Fruit fly (Drosophila melanogaster) whole organism, prepupa: Measurements from ENCODE around the gene hng2.

ENCODE experiments used
- CG10669 ChIP-seq: fragments of 200-800 bp; sonication (Bioruptor generic); optimal IDR thresholded peaks from 3 replicates; lab custom pipeline; 2018; ENCODE audit warnings: missing biosample characterization, mild to moderate bottlenecking, missing genetic modification characterization, moderate library complexity
- CG11294 ChIP-seq: fragments of 200-800 bp; sonication (Bioruptor generic); IDR thresholded peaks from 2 replicates; pipeline ENCODE4 v1.3.6; 2022; ENCODE audit warnings: missing biosample characterization, missing genetic modification characterization
- CG11762 ChIP-seq: fragments of 200-800 bp; sonication (Bioruptor generic); optimal IDR thresholded peaks from 3 replicates; lab custom pipeline; 2016; ENCODE audit warnings: missing biosample characterization, missing genetic modification characterization; ENCODE audit not compliant: insufficient read depth
- CG1621 ChIP-seq: fragments of 200-800 bp; sonication (Bioruptor generic); optimal IDR thresholded peaks from 3 replicates; lab custom pipeline; 2018; ENCODE audit warnings: missing biosample characterization, mild to moderate bottlenecking, missing genetic modification characterization
- CG16779 ChIP-seq: fragments of 200-800 bp; sonication (Bioruptor generic); optimal IDR thresholded peaks from 3 replicates; lab custom pipeline; 2017; ENCODE audit warnings: missing biosample characterization, mild to moderate bottlenecking, missing genetic modification characterization
- CG3032 ChIP-seq: fragments of 200-800 bp; optimal IDR thresholded peaks from 2 replicates; lab custom pipeline; 2019; ENCODE audit warnings: missing biosample characterization, mild to moderate bottlenecking, missing genetic modification characterization, moderate library complexity
- CG32006 ChIP-seq: fragments of 200-800 bp; sonication (Bioruptor generic); optimal IDR thresholded peaks from 3 replicates; lab custom pipeline; 2017; ENCODE audit warnings: missing biosample characterization, mild to moderate bottlenecking, missing genetic modification characterization
- CG34406 ChIP-seq: fragments of 200-800 bp; sonication (Bioruptor generic); optimal IDR thresholded peaks from 3 replicates; lab custom pipeline; 2016; ENCODE audit warnings: missing biosample characterization, missing genetic modification characterization
- CG4318 ChIP-seq: fragments of 200-800 bp; sonication (Bioruptor generic); optimal IDR thresholded peaks from 3 replicates; lab custom pipeline; 2017; ENCODE audit warnings: missing biosample characterization, mild to moderate bottlenecking, missing genetic modification characterization
- CG6163 ChIP-seq: fragments of 200-800 bp; sonication (Bioruptor generic); IDR thresholded peaks from 3 replicates; pipeline ENCODE4 v1.3.6; 2022; ENCODE audit warnings: missing biosample characterization, missing genetic modification characterization
- CG6276 ChIP-seq: fragments of 200-800 bp; sonication (Bioruptor generic); optimal IDR thresholded peaks from 2 replicates; lab custom pipeline; 2017; ENCODE audit warnings: missing biosample characterization, mild to moderate bottlenecking, missing genetic modification characterization
- CG6808 ChIP-seq: fragments of 200-800 bp; sonication (Bioruptor generic); optimal IDR thresholded peaks from 3 replicates; lab custom pipeline; 2017; ENCODE audit warnings: missing biosample characterization, missing genetic modification characterization, mild to moderate bottlenecking, moderate library complexity, missing genetic modification reagents
- CG6854 ChIP-seq: fragments of 200-800 bp; sonication (Bioruptor generic); optimal IDR thresholded peaks from 2 replicates; lab custom pipeline; 2017; ENCODE audit warnings: missing biosample characterization, mild to moderate bottlenecking, missing genetic modification characterization
- CG7368 ChIP-seq: fragments of 200-800 bp; sonication (Bioruptor generic); optimal IDR thresholded peaks from 3 replicates; lab custom pipeline; 2016; ENCODE audit warnings: missing biosample characterization, missing genetic modification characterization
- CG8119 ChIP-seq: fragments of 200-800 bp; sonication (Bioruptor generic); IDR thresholded peaks from 3 replicates; pipeline ENCODE4 v1.3.6; 2022; ENCODE audit warnings: missing biosample characterization, missing genetic modification characterization
- CG8319 ChIP-seq: fragments of 200-800 bp; sonication (Bioruptor generic); optimal IDR thresholded peaks from 3 replicates; lab custom pipeline; 2016; ENCODE audit warnings: missing biosample characterization, missing genetic modification characterization
- CG8632 ChIP-seq: fragments of 200-800 bp; sonication (Bioruptor generic); optimal IDR thresholded peaks from 3 replicates; lab custom pipeline; 2016; ENCODE audit warnings: missing biosample characterization, missing genetic modification characterization
- Eip75B ChIP-seq: fragments of 200-800 bp; sonication (Bioruptor generic); optimal IDR thresholded peaks from 3 replicates; lab custom pipeline; 2016; ENCODE audit warnings: missing biosample characterization, missing genetic modification characterization
- Eip93F ChIP-seq: fragments of 200-800 bp; sonication (Bioruptor generic); optimal IDR thresholded peaks from 2 replicates; lab custom pipeline; 2016; ENCODE audit warnings: missing biosample characterization, mild to moderate bottlenecking, missing genetic modification characterization
- Ets96B ChIP-seq: fragments of 200-800 bp; optimal IDR thresholded peaks from 2 replicates; lab custom pipeline; 2019; ENCODE audit warnings: missing biosample characterization, mild to moderate bottlenecking, missing genetic modification characterization, moderate library complexity
- Gug ChIP-seq: fragments of 200-800 bp; sonication (Bioruptor generic); IDR thresholded peaks from 2 replicates; pipeline ENCODE4 v1.3.6; 2022; ENCODE audit warnings: missing biosample characterization, missing genetic modification characterization
- Hr4 ChIP-seq: fragments of 200-800 bp; sonication (Bioruptor generic); optimal IDR thresholded peaks from 3 replicates; lab custom pipeline; 2016; ENCODE audit warnings: missing biosample characterization, missing genetic modification characterization
- Met ChIP-seq: fragments of 200-800 bp; sonication (Bioruptor generic); optimal IDR thresholded peaks from 3 replicates; lab custom pipeline; 2016; ENCODE audit warnings: missing biosample characterization, missing genetic modification characterization
- OdsH ChIP-seq: fragments of 200-800 bp; sonication (Bioruptor generic); optimal IDR thresholded peaks from 3 replicates; lab custom pipeline; 2016; ENCODE audit warnings: missing biosample characterization, missing genetic modification characterization
- Smox ChIP-seq: fragments of 200-800 bp; sonication (Bioruptor generic); optimal IDR thresholded peaks from 3 replicates; lab custom pipeline; 2016; ENCODE audit warnings: missing biosample characterization, missing genetic modification characterization
- Sox102F ChIP-seq: fragments of 200-800 bp; sonication (Bioruptor generic); optimal IDR thresholded peaks from 2 replicates; lab custom pipeline; 2016; ENCODE audit warnings: missing biosample characterization, mild to moderate bottlenecking, missing genetic modification characterization
- acj6 ChIP-seq: fragments of 200-800 bp; sonication (Bioruptor generic); optimal IDR thresholded peaks from 3 replicates; lab custom pipeline; 2016; ENCODE audit warnings: missing biosample characterization, missing genetic modification characterization
- dac ChIP-seq: fragments of 200-800 bp; sonication (Bioruptor generic); optimal IDR thresholded peaks from 2 replicates; lab custom pipeline; 2017; ENCODE audit warnings: missing biosample characterization, mild to moderate bottlenecking, missing genetic modification characterization
- dsx ChIP-seq: fragments of 200-800 bp; optimal IDR thresholded peaks from 3 replicates; lab custom pipeline; 2019; ENCODE audit warnings: missing biosample characterization, mild to moderate bottlenecking, missing genetic modification characterization, moderate library complexity; ENCODE audit not compliant: poor library complexity, severe bottlenecking
- fd59A ChIP-seq: fragments of 200-800 bp; sonication (Bioruptor generic); optimal IDR thresholded peaks from 2 replicates; lab custom pipeline; 2017; ENCODE audit warnings: missing biosample characterization, mild to moderate bottlenecking, missing genetic modification characterization, missing genetic modification reagents
- fd85E ChIP-seq: fragments of 200-800 bp; sonication (Bioruptor generic); optimal IDR thresholded peaks from 3 replicates; lab custom pipeline; 2016; ENCODE audit warnings: missing biosample characterization, missing genetic modification characterization
- fkh ChIP-seq: fragments of 200-800 bp; sonication (Bioruptor generic); optimal IDR thresholded peaks from 3 replicates; lab custom pipeline; 2017; ENCODE audit warnings: missing biosample characterization, mild to moderate bottlenecking, missing genetic modification characterization, moderate library complexity
- net ChIP-seq: fragments of 200-800 bp; sonication (Bioruptor generic); optimal IDR thresholded peaks from 3 replicates; lab custom pipeline; 2016; ENCODE audit warnings: missing biosample characterization, missing genetic modification characterization
- pdm3 ChIP-seq: fragments of 200-800 bp; sonication (Bioruptor generic); optimal IDR thresholded peaks from 3 replicates; lab custom pipeline; 2016; ENCODE audit warnings: missing biosample characterization, missing genetic modification characterization
- svp ChIP-seq: fragments of 200-800 bp; sonication (Bioruptor generic); peaks from one replicate; lab custom pipeline; 2016; ENCODE audit warnings: missing biosample characterization, missing genetic modification characterization
- topi ChIP-seq: fragments of 200-800 bp; sonication (Bioruptor generic); optimal IDR thresholded peaks from 3 replicates; lab custom pipeline; 2016; ENCODE audit warnings: missing biosample characterization, missing genetic modification characterization
- vri ChIP-seq: fragments of 200-800 bp; sonication (Bioruptor generic); optimal IDR thresholded peaks from 3 replicates; lab custom pipeline; 2016; ENCODE audit warnings: missing biosample characterization, mild to moderate bottlenecking, missing genetic modification characterization

The hng2 gene

DNA sequence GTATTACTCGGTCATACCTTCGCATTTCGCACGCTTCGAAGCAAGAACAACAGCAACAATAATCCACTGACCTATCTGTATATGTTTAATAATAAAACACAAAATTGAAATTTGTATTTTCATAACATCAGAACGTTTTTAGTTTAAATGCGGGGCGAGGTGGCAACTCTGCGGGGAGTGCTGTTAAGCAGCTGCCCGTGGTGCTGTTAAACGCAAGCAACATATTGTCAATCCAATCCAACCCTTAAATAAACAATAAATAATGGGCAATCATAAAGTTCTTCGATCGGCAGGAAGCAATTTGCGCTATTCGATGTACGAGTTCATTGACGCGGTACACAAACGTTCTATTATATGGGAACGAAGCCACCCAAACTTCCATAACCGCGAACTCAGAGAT lies at the start of gene hng2:
TSS of gene hng2 (plus strand) at position 219 of the 400 bp plus-strand sequence.
- no peak for TF ChIP-seq CG16779 (tag; lab: Kevin White, UChicago)
- TF ChIP-seq fkh: peak; percentile 71
- TF ChIP-seq, all 60 proteins: peak for 1

DNA sequence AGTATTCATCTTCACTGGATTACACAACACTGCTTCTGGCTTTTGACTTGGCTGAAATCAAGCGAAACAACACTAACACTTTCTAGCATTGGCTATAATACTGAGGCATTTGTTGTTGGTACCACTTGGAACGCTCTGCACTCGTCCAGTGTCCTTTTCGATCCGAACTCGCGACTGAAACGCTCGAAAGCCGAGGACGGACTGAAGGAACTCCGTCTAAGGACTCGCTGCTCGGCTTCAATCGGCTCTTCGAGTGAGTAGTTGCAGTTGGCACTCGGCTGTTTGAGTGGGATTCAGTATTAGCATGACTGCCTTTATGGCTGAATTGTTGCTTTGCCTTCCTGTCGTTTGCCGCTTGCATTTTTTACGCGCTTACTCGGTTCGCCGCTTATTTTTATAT lies 38.1 kb upstream of the hng2 start, which contains the start of the genes CG34135 and CG11768:
TSS of gene CG34135 (minus strand) at position 194 of the 400 bp plus-strand sequence.
TSS of gene CG11768 (minus strand) at position 203 of the 400 bp plus-strand sequence.
- TF ChIP-seq CG8119: no peak
- TF ChIP-seq CG32006 (GFP tag; lab: Kevin White, UChicago): no peak
- TF ChIP-seq CG10669 (GFP tag; lab: Kevin White, UChicago): no peak
- no peak for TF ChIP-seq pdm3
- TF ChIP-seq svp: no peak
- TF ChIP-seq net (GFP tag; lab: Kevin White, UChicago): no peak
- TF ChIP-seq CG8632 (GFP tag; lab: Kevin White, UChicago): no peak
- TF ChIP-seq Smox (GFP tag; lab: Kevin White, UChicago): no peak
- TF ChIP-seq CG16779 (tag; lab: Kevin White, UChicago): no peak
- no peak for TF ChIP-seq dsx (GFP tag; lab: Kevin White, UChicago)
- TF ChIP-seq CG11762 (GFP tag; lab: Kevin White, UChicago): no peak
- TF ChIP-seq fkh: no peak
- TF ChIP-seq Ets96B (tag; lab: Kevin White, UChicago): no peak
- no peak for TF ChIP-seq Hr4 (GFP tag; lab: Kevin White, UChicago)
- no peak for TF ChIP-seq OdsH
- no peak for TF ChIP-seq CG34406
- no peak for TF ChIP-seq Eip93F (GFP tag; lab: Kevin White, UChicago)

DNA sequence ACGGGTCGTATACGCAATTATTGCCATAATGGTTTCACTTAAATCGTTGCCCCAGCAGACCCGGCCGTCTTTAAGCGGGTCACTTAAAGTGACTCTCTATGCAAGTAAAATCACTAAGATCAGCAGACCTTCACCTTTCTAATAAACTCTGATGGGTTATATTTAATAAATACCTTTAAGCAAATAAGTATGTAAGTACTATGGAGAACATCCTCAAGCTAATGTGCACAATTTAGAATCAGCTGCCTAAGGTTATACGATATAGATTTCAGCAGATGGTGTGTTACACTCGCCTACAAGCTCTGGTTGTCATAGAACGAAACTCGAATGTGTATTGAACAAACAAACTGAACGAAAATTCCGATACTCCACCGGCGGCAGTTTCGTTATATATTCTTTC lies 37.0 kb upstream of the hng2 start, which contains the start of gene CG8236:
TSS of gene CG8236 (plus strand) at position 301 of the 400 bp plus-strand sequence.
- TF ChIP-seq CG6854 (GFP tag; lab: Kevin White, UChicago) (no peak), CG6276 (no peak), Gug (no peak), CG16779 (tag; lab: Kevin White, UChicago) (no peak), CG8632 (GFP tag; lab: Kevin White, UChicago) (no peak), fd85E (GFP tag; lab: Kevin White, UChicago) (no peak), dac (GFP tag; lab: Kevin White, UChicago) (no peak), CG1621 (tag; lab: Kevin White, UChicago) (no peak), pdm3 (no peak), CG8319 (GFP tag; lab: Kevin White, UChicago) (no peak), fd59A (GFP tag; lab: Kevin White, UChicago) (no peak), Eip93F (GFP tag; lab: Kevin White, UChicago) (no peak)

DNA sequence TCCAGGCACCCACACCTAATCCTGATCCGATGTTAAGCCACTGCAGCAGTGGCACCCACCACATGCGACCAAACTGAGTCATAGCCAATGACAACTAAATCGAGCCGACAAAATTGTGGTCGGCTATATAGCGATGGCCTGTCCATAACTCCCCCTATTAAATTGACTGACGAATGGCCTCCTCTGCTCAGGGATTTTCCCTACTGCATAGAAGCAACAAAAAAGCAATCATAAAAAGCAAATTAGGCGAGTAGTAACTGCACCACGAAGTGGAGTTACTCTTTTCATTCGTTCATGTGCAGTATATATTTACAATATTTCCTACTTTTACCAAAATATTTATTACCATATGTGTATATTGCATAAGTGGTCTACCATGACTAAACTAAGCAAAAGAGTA lies 33.5 kb upstream of the hng2 start, which contains the start of gene CG13318:
TSS of gene CG13318 (minus strand) at position 101 of the 400 bp plus-strand sequence.
- no peak for TF ChIP-seq CG6854 (GFP tag; lab: Kevin White, UChicago)
- no peak for TF ChIP-seq Eip75B (GFP tag; lab: Kevin White, UChicago)
- TF ChIP-seq CG8319 (GFP tag; lab: Kevin White, UChicago): no peak
- no peak for TF ChIP-seq Met
- no peak for TF ChIP-seq Eip93F (GFP tag; lab: Kevin White, UChicago)
- TF ChIP-seq CG1621 (tag; lab: Kevin White, UChicago): no peak
- no peak for TF ChIP-seq vri (GFP tag; lab: Kevin White, UChicago)

DNA sequence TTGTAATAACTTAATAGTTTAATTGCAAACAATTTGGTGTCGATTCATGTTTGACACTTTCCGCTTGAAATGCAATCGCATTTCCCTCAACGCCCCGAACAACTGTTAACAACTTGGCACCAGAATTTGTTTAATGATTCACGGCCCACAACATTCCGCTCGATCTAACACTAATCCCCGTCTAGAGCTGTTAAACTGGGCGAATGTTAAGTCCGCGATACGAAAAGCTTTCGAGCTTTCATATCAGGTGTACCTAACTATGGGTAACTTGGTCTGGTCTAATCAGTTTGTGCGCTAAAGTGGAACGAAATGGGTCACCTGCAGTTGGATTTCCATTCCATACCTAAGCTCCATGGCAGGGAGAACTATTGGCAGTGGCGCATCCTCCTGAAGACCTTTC lies 33.0 kb upstream of the hng2 start, which contains the start of gene CG34301:
TSS of gene CG34301 (plus strand) at position 301 of the 400 bp plus-strand sequence.
- TF ChIP-seq topi (GFP tag; lab: Kevin White, UChicago) (no peak), CG3032 (tag; lab: Kevin White, UChicago) (no peak), fd59A (GFP tag; lab: Kevin White, UChicago) (no peak), Sox102F (GFP tag; lab: Kevin White, UChicago) (no peak), CG11294 (GFP tag; lab: Robert Waterston, UW) (no peak), CG7368 (no peak), net (GFP tag; lab: Kevin White, UChicago) (no peak), Smox (GFP tag; lab: Kevin White, UChicago) (no peak), CG6808 (GFP tag; lab: Kevin White, UChicago) (no peak), CG1621 (tag; lab: Kevin White, UChicago) (no peak), CG4318 (GFP tag; lab: Kevin White, UChicago) (no peak), acj6 (no peak), CG6163 (GFP tag; lab: Robert Waterston, UW) (no peak), vri (GFP tag; lab: Kevin White, UChicago) (no peak)
